Fruit fly (Drosophila melanogaster) whole organism, embryonic: ENCODE measurements around the gene LPCAT.
A peak's percentile ranks its signal among the peaks of the same experiment; 100 is the strongest.

Experiments used
- Abd-B ChIP-seq: fragments of 200-800 bp; sonication (Bioruptor generic); optimal IDR thresholded peaks from 2 replicates; lab custom pipeline; 2018; ENCODE audit warnings: missing biosample characterization, mild to moderate bottlenecking, missing genetic modification characterization, moderate library complexity
- B-H1 ChIP-seq: fragments of 200-800 bp; sonication (Bioruptor generic); IDR thresholded peaks from 3 replicates; pipeline ENCODE4 v1.3.6; 2022; ENCODE audit warnings: missing biosample characterization, missing genetic modification characterization
- CG10147 ChIP-seq: fragments of 200-800 bp; sonication (Bioruptor generic); optimal IDR thresholded peaks from 2 replicates; lab custom pipeline; 2019; ENCODE audit warnings: missing biosample characterization, mild to moderate bottlenecking, missing genetic modification characterization, moderate library complexity
- CG10274 ChIP-seq: fragments of 200-800 bp; sonication (Bioruptor generic); optimal IDR thresholded peaks from 3 replicates; lab custom pipeline; 2017; ENCODE audit warnings: missing biosample characterization, mild to moderate bottlenecking, missing genetic modification characterization
- CG12104 ChIP-seq: fragments of 200-800 bp; sonication (Bioruptor generic); optimal IDR thresholded peaks from 3 replicates; lab custom pipeline; 2016; ENCODE audit warnings: missing biosample characterization, missing genetic modification characterization
- CG1233 ChIP-seq: fragments of 200-800 bp; sonication (Bioruptor generic); optimal IDR thresholded peaks from 4 replicates; lab custom pipeline; 2018; ENCODE audit warnings: missing biosample characterization, mild to moderate bottlenecking, missing genetic modification characterization
- CG13123 ChIP-seq: fragments of 200-800 bp; sonication (Bioruptor generic); optimal IDR thresholded peaks from 2 replicates; lab custom pipeline; 2016; ENCODE audit warnings: missing biosample characterization, missing genetic modification characterization
- CG15514 ChIP-seq: fragments of 200-800 bp; sonication (Bioruptor generic); optimal IDR thresholded peaks from 3 replicates; lab custom pipeline; 2017; ENCODE audit warnings: missing biosample characterization, missing genetic modification characterization, mild to moderate bottlenecking, moderate library complexity, missing genetic modification reagents
- CG16813 ChIP-seq: fragments of 200-800 bp; sonication (Bioruptor generic); IDR thresholded peaks from 3 replicates; pipeline ENCODE4 v1.3.6; 2022; ENCODE audit warnings: missing biosample characterization, missing genetic modification characterization; ENCODE audit not compliant: partially characterized antibody
- CG18619 ChIP-seq: fragments of 200-800 bp; sonication (Bioruptor generic); optimal IDR thresholded peaks from 3 replicates; lab custom pipeline; 2017; ENCODE audit warnings: missing biosample characterization, mild to moderate bottlenecking, missing genetic modification characterization
- CG2116 ChIP-seq: fragments of 200-800 bp; sonication (Bioruptor generic); optimal IDR thresholded peaks from 3 replicates; lab custom pipeline; 2018; ENCODE audit warnings: missing biosample characterization, mild to moderate bottlenecking, missing genetic modification characterization
- CG3163 ChIP-seq: fragments of 200-800 bp; sonication (Bioruptor generic); optimal IDR thresholded peaks from 3 replicates; lab custom pipeline; 2016; ENCODE audit warnings: missing biosample characterization, missing genetic modification characterization
- CG3407 ChIP-seq: fragments of 200-800 bp; sonication (Bioruptor generic); optimal IDR thresholded peaks from 2 replicates; lab custom pipeline; 2018; ENCODE audit warnings: missing biosample characterization, mild to moderate bottlenecking, missing genetic modification characterization
- CG3726 ChIP-seq: fragments of 200-800 bp; sonication (Bioruptor generic); IDR thresholded peaks from 3 replicates; pipeline ENCODE4, ENCODE4 v1.3.6; 2022; ENCODE audit warnings: missing biosample characterization, missing genetic modification characterization
- CG3838 ChIP-seq: fragments of 200-800 bp; sonication (Bioruptor generic); optimal IDR thresholded peaks from 3 replicates; lab custom pipeline; 2016; ENCODE audit warnings: missing biosample characterization, missing genetic modification characterization
- CG5180 ChIP-seq: fragments of 200-800 bp; sonication (Bioruptor generic); optimal IDR thresholded peaks from 3 replicates; lab custom pipeline; 2017; ENCODE audit warnings: missing biosample characterization, missing genetic modification characterization, mild to moderate bottlenecking, moderate library complexity, missing genetic modification reagents
- CG7987 ChIP-seq: fragments of 200-800 bp; sonication (Bioruptor generic); optimal IDR thresholded peaks from 2 replicates; lab custom pipeline; 2018; ENCODE audit warnings: missing biosample characterization, mild to moderate bottlenecking, missing genetic modification characterization, moderate library complexity
- CG8478 ChIP-seq: fragments of >200 bp; optimal IDR thresholded peaks from 2 replicates; lab custom pipeline; 2018
- CG9609 ChIP-seq: fragments of 200-800 bp; sonication (Bioruptor generic); optimal IDR thresholded peaks from 3 replicates; lab custom pipeline; 2016; ENCODE audit warnings: missing biosample characterization, missing genetic modification characterization
- CG9797 ChIP-seq: fragments of 200-800 bp; sonication (Bioruptor generic); optimal IDR thresholded peaks from 3 replicates; lab custom pipeline; 2018; ENCODE audit warnings: missing biosample characterization, mild to moderate bottlenecking, missing genetic modification characterization
- CHES-1-like ChIP-seq: fragments of 200-800 bp; sonication (Bioruptor generic); optimal IDR thresholded peaks from 2 replicates; lab custom pipeline; 2016; ENCODE audit warnings: missing biosample characterization, missing genetic modification characterization
- HLHmδ ChIP-seq: fragments of 200-800 bp; sonication (Bioruptor generic); optimal IDR thresholded peaks from 2 replicates; lab custom pipeline; 2018; ENCODE audit warnings: missing biosample characterization, mild to moderate bottlenecking, missing genetic modification characterization, moderate library complexity
- HmgZ ChIP-seq: fragments of 200-800 bp; sonication (Bioruptor generic); optimal IDR thresholded peaks from 2 replicates; lab custom pipeline; 2018; ENCODE audit warnings: missing biosample characterization, mild to moderate bottlenecking, missing genetic modification characterization
- Jarid2 ChIP-seq: fragments of 200-800 bp; sonication (Bioruptor generic); optimal IDR thresholded peaks from 3 replicates; lab custom pipeline; 2017; ENCODE audit warnings: mild to moderate bottlenecking, missing biosample characterization, missing genetic modification reagents, missing genetic modification characterization
- NfI ChIP-seq: fragments of 200-800 bp; sonication (Bioruptor generic); optimal IDR thresholded peaks from 3 replicates; lab custom pipeline; 2018; ENCODE audit warnings: missing biosample characterization, mild to moderate bottlenecking, missing genetic modification characterization, moderate library complexity
- Oli ChIP-seq: fragments of 200-800 bp; sonication (Bioruptor generic); optimal IDR thresholded peaks from 2 replicates; lab custom pipeline; 2018; ENCODE audit warnings: missing biosample characterization, mild to moderate bottlenecking, missing genetic modification characterization, moderate library complexity
- Sry-δ ChIP-seq: fragments of 200-800 bp; sonication (Bioruptor generic); optimal IDR thresholded peaks from 2 replicates; lab custom pipeline; 2016; ENCODE audit warnings: missing biosample characterization, missing genetic modification characterization
- YL-1 ChIP-seq: fragments of 200-800 bp; sonication (Bioruptor generic); optimal IDR thresholded peaks from 3 replicates; lab custom pipeline; 2017; ENCODE audit warnings: missing biosample characterization, mild to moderate bottlenecking, missing genetic modification characterization
- ac ChIP-seq: fragments of 200-800 bp; sonication (Bioruptor generic); optimal IDR thresholded peaks from 3 replicates; lab custom pipeline; 2017; ENCODE audit warnings: missing biosample characterization, mild to moderate bottlenecking, missing genetic modification characterization
- az2 ChIP-seq: fragments of 200-800 bp; sonication (Bioruptor generic); optimal IDR thresholded peaks from 3 replicates; lab custom pipeline; 2016; ENCODE audit warnings: missing biosample characterization, missing genetic modification characterization
- bowl ChIP-seq: fragments of 200-800 bp; sonication (Bioruptor generic); IDR thresholded peaks from 2 replicates; pipeline ENCODE4 v1.3.6; 2022; ENCODE audit warnings: missing biosample characterization, missing genetic modification characterization
- chn ChIP-seq: fragments of 200-800 bp; sonication (Bioruptor generic); optimal IDR thresholded peaks from 2 replicates; lab custom pipeline; 2016; ENCODE audit warnings: missing biosample characterization, missing genetic modification characterization
- crp ChIP-seq, 2 experiments: fragments of 200-800 bp; sonication (Bioruptor generic); optimal IDR thresholded peaks; 2 replicates in 1 of 2; 3 replicates in 1 of 2; lab custom pipeline; 2017; ENCODE audit warnings: missing biosample characterization in 2 of 2, missing genetic modification characterization in 2 of 2, mild to moderate bottlenecking in 1 of 2, moderate library complexity in 1 of 2
- dimm ChIP-seq: fragments of 200-800 bp; sonication (Bioruptor generic); IDR thresholded peaks from 2 replicates; pipeline ENCODE4 v1.3.6; 2022; ENCODE audit warnings: missing biosample characterization, missing genetic modification characterization
- dpn ChIP-seq, 2 experiments: fragments of 200-800 bp; sonication (Bioruptor generic); optimal IDR thresholded peaks; 3 replicates each; lab custom pipeline; 2016; ENCODE audit warnings: missing biosample characterization in 2 of 2, missing genetic modification characterization in 2 of 2
- eyg ChIP-seq: fragments of 200-800 bp; sonication (Bioruptor generic); optimal IDR thresholded peaks from 3 replicates; lab custom pipeline; 2016; ENCODE audit warnings: missing biosample characterization, missing genetic modification characterization
- ftz-f1 ChIP-seq: fragments of 200-800 bp; sonication (Bioruptor generic); optimal IDR thresholded peaks from 2 replicates; lab custom pipeline; 2016; ENCODE audit warnings: missing biosample characterization, missing genetic modification characterization
- gcm2 ChIP-seq: fragments of 200-800 bp; sonication (Bioruptor generic); optimal IDR thresholded peaks from 2 replicates; lab custom pipeline; 2016; ENCODE audit warnings: missing biosample characterization, missing genetic modification characterization
- lmd ChIP-seq: fragments of 200-800 bp; sonication (Bioruptor generic); IDR thresholded peaks from 2 replicates; pipeline ENCODE4 v1.3.6; 2022; ENCODE audit warnings: missing biosample characterization, missing genetic modification characterization
- onecut ChIP-seq: fragments of 200-800 bp; sonication (Bioruptor generic); IDR thresholded peaks from 2 replicates; pipeline ENCODE4 v1.3.6; 2022; ENCODE audit warnings: missing biosample characterization, missing genetic modification characterization
- prd ChIP-seq, 3 experiments: fragments of >200 bp in 2 of 3; fragments of 200-800 bp in 1 of 3; sonication (Bioruptor generic) in 1 of 3; optimal IDR thresholded peaks in 2 of 3; IDR thresholded peaks in 1 of 3; 2 replicates in 2 of 3; 3 replicates in 1 of 3; pipeline versions ENCODE4 v1.3.6 to Lab custom; 2017 to 2022; ENCODE audit warnings: missing biosample characterization in 1 of 3, missing genetic modification characterization in 1 of 3
- pros ChIP-seq: fragments of 200-800 bp; sonication (Bioruptor generic); optimal IDR thresholded peaks from 3 replicates; lab custom pipeline; 2019; ENCODE audit warnings: missing biosample characterization, mild to moderate bottlenecking, missing genetic modification characterization, moderate library complexity
- salm ChIP-seq: fragments of 200-800 bp; sonication (Bioruptor generic); optimal IDR thresholded peaks from 2 replicates; lab custom pipeline; 2018; ENCODE audit warnings: missing biosample characterization, mild to moderate bottlenecking, missing genetic modification characterization
- scrt ChIP-seq: fragments of 200-800 bp; sonication (Bioruptor generic); optimal IDR thresholded peaks from 2 replicates; lab custom pipeline; 2018; ENCODE audit warnings: missing biosample characterization, mild to moderate bottlenecking, missing genetic modification characterization, moderate library complexity
- so ChIP-seq: fragments of 200-800 bp; sonication (Bioruptor generic); IDR thresholded peaks from 3 replicates; pipeline ENCODE4 v1.3.6; 2022; ENCODE audit warnings: missing biosample characterization, missing genetic modification characterization
- sr ChIP-seq: fragments of 200-800 bp; sonication (Bioruptor generic); IDR thresholded peaks from 3 replicates; pipeline ENCODE4 v1.3.6; 2022; ENCODE audit warnings: missing biosample characterization, missing genetic modification characterization
- stc ChIP-seq: fragments of 200-800 bp; sonication (Bioruptor generic); IDR thresholded peaks from 2 replicates; pipeline ENCODE4 v1.3.6; 2022; ENCODE audit warnings: missing biosample characterization, missing genetic modification characterization
- tio ChIP-seq: fragments of 200-800 bp; sonication (Bioruptor generic); optimal IDR thresholded peaks from 2 replicates; lab custom pipeline; 2017; ENCODE audit warnings: missing biosample characterization, missing genetic modification characterization, inconsistent platforms
- unpg ChIP-seq: fragments of 200-800 bp; sonication (Bioruptor generic); optimal IDR thresholded peaks from 3 replicates; lab custom pipeline; 2018; ENCODE audit warnings: missing biosample characterization, mild to moderate bottlenecking, missing genetic modification characterization, moderate library complexity

LPCAT gene

dm6 chrX:9585359-9586002, 5.7 kb upstream of the LPCAT start, which contains the start of gene Hex-A (continued):
- TF ChIP-seq Abd-B (GFP tag; lab: Kevin White, UChicago): peak; percentile 85
- TF ChIP-seq CG8478 (lab: Kevin White, UChicago): no peak
- peak; percentile 97 for TF ChIP-seq NfI (GFP tag; lab: Kevin White, UChicago)
- TF ChIP-seq CG13123 (GFP tag; lab: Kevin White, UChicago): peak; percentile 81
- TF ChIP-seq prd (optimal IDR thresholded peaks at IDR 0.05; lab: Kevin White, UChicago): no peak
- peak; percentile 77 for TF ChIP-seq prd (GFP tag; IDR thresholded peaks at IDR 0.05; lab: Robert Waterston, UW)
- peak; percentile 56; the same call in 2 of the 3 replicates for TF ChIP-seq sr
- peak; percentile 65 for TF ChIP-seq bowl (GFP tag; lab: Robert Waterston, UW)
- TF ChIP-seq CG5180: peak; percentile 92
- peak; percentile 41 for TF ChIP-seq ac (GFP tag; lab: Kevin White, UChicago)
- peak; percentile 96 for TF ChIP-seq CG1233 (GFP tag; lab: Kevin White, UChicago)
- TF ChIP-seq pros (GFP tag; lab: Kevin White, UChicago): peak; percentile 89
- TF ChIP-seq Oli (tag; lab: Kevin White, UChicago): peak; percentile 97
- peak; percentile 91 for TF ChIP-seq CG3407 (GFP tag; lab: Kevin White, UChicago)
- TF ChIP-seq scrt: peak; percentile 97
- peak; percentile 80 for TF ChIP-seq dimm (GFP tag; lab: Robert Waterston, UW)
- TF ChIP-seq HmgZ (tag; lab: Kevin White, UChicago): peak; percentile 98
- peak; percentile 96 for TF ChIP-seq CG12104
- peak; percentile 62 for TF ChIP-seq Sry-δ (GFP tag; lab: Kevin White, UChicago)
- peak; percentile 93 for TF ChIP-seq stc
- peak; percentile 86 for TF ChIP-seq CG10274
- no peak for TF ChIP-seq CG16813
- peak; percentile 90 for TF ChIP-seq CG15514 (GFP tag; lab: Kevin White, UChicago)
- TF ChIP-seq CG3726 (GFP tag; lab: Robert Waterston, UW): peak; percentile 80; the same call in 2 of the 3 replicates
- TF ChIP-seq YL-1 (GFP tag; lab: Kevin White, UChicago): peak; percentile 84
- peak; percentile 87 to 96 for TF ChIP-seq dpn (GFP tag; optimal IDR thresholded peaks at IDR 0.05; lab: Kevin White, UChicago)
- TF ChIP-seq CG9797 (GFP tag; lab: Kevin White, UChicago): peak; percentile 44
- TF ChIP-seq CG3163 (GFP tag; lab: Kevin White, UChicago): peak; percentile 76
- peak in 1 of 2 experiments; percentile 69 for TF ChIP-seq crp (GFP tag; optimal IDR thresholded peaks at IDR 0.05; lab: Kevin White, UChicago)
- TF ChIP-seq CHES-1-like (GFP tag; lab: Kevin White, UChicago): peak; percentile 95
- peak; percentile 73 for TF ChIP-seq CG7987
- TF ChIP-seq Jarid2 (GFP tag; lab: Kevin White, UChicago): peak; percentile 78
- peak; percentile 99 for TF ChIP-seq CG10147
- TF ChIP-seq HLHmδ (GFP tag; lab: Kevin White, UChicago): peak; percentile 9
- TF ChIP-seq az2 (GFP tag; lab: Kevin White, UChicago): peak; percentile 91
- TF ChIP-seq CG18619: peak; percentile 97
- peak; percentile 85 for TF ChIP-seq tio (GFP tag; lab: Kevin White, UChicago)
- TF ChIP-seq salm: peak; percentile 96
- peak; percentile 90 for TF ChIP-seq CG9609 (GFP tag; lab: Kevin White, UChicago)
- peak; percentile 94 for TF ChIP-seq so (GFP tag; lab: Robert Waterston, UW)
- TF ChIP-seq ftz-f1: peak; percentile 99
- TF ChIP-seq CG2116 (GFP tag; lab: Kevin White, UChicago): peak; percentile 75
- peak; percentile 86 for TF ChIP-seq B-H1 (GFP tag; lab: Robert Waterston, UW)
- TF ChIP-seq CG3838: peak; percentile 90
- peak; percentile 92 for TF ChIP-seq lmd (GFP tag; lab: Robert Waterston, UW)
- peak; percentile 98 for TF ChIP-seq unpg (GFP tag; lab: Kevin White, UChicago)
- TF ChIP-seq onecut (GFP tag; lab: Robert Waterston, UW): peak; percentile 94
- peak; percentile 90 for TF ChIP-seq chn (GFP tag; lab: Kevin White, UChicago)
- TF ChIP-seq gcm2 (GFP tag; lab: Kevin White, UChicago): peak; percentile 85
- peak; percentile 87 for TF ChIP-seq eyg (GFP tag; lab: Kevin White, UChicago)
